Worm (Caenorhabditis elegans): ENCODE results near the gene C33D9.8.

ce11 chrIV:8813614-8814013, 27.1 kb upstream of the C33D9.8 start, which contains the start of gene exc-5:
- TF ChIP-seq nfyb-1 (GFP tag; IDR thresholded peaks at IDR 0.05), result no peak
- no peak for TF ChIP-seq ets-4 (GFP tag; optimal IDR thresholded peaks at IDR 0.05)

All from whole organism, young adult.